Worm (Caenorhabditis elegans) whole organism, L2 larva: Measurements from ENCODE around the gene T09A5.4.
A peak's percentile ranks its signal among the peaks of the same experiment; 100 is the strongest.

Experiments
- C34F6.9 ChIP-seq: fragments of 150-350 bp; optimal IDR thresholded peaks from 2 replicates; lab custom pipeline; 2014; ENCODE audit warnings: missing biosample characterization, missing genetic modification characterization
- F13H6.1 ChIP-seq: sonication (generic microtip); optimal IDR thresholded peaks from 2 replicates; lab custom pipeline; 2016; ENCODE audit warnings: missing genetic modification characterization, missing compliant biosample characterization
- R02D3.7 ChIP-seq: fragments of 150-350 bp; optimal IDR thresholded peaks from 2 replicates; lab custom pipeline; 2014; ENCODE audit warnings: missing biosample characterization, missing genetic modification characterization
- ZK546.5 ChIP-seq: sonication (generic microtip); optimal IDR thresholded peaks from 2 replicates; lab custom pipeline; 2017; ENCODE audit warnings: missing biosample characterization, missing genetic modification characterization
- aly-2 ChIP-seq: fragments of 150-350 bp; optimal IDR thresholded peaks from 2 replicates; lab custom pipeline; 2014; ENCODE audit warnings: missing biosample characterization, missing genetic modification characterization
- ama-1 ChIP-seq: fragments of 150-350 bp; optimal IDR thresholded peaks from 2 replicates; lab custom pipeline; 2018; ENCODE audit warnings: inconsistent platforms
- blmp-1 ChIP-seq: sonication (generic microtip); optimal IDR thresholded peaks from 2 replicates; lab custom pipeline; 2017; ENCODE audit warnings: missing genetic modification characterization, mild to moderate bottlenecking, missing compliant biosample characterization, antibody characterized with exemption, moderate library complexity; ENCODE audit not compliant: insufficient read depth
- ceh-16 ChIP-seq: fragments of 150-350 bp; optimal IDR thresholded peaks from 2 replicates; lab custom pipeline; 2014; ENCODE audit warnings: missing biosample characterization, missing genetic modification characterization
- ceh-82 ChIP-seq: fragments of 150-350 bp; optimal IDR thresholded peaks from 2 replicates; lab custom pipeline; 2014; ENCODE audit warnings: missing biosample characterization, missing genetic modification characterization
- crh-2 ChIP-seq: sonication (generic microtip); optimal IDR thresholded peaks from 2 replicates; lab custom pipeline; 2017; ENCODE audit warnings: missing biosample characterization, missing genetic modification characterization
- egl-27 ChIP-seq: sonication (generic microtip); optimal IDR thresholded peaks from 3 replicates; lab custom pipeline; 2017; ENCODE audit warnings: missing biosample characterization, missing genetic modification reagents, missing genetic modification characterization
- elt-3 ChIP-seq: sonication (generic microtip); optimal IDR thresholded peaks from 2 replicates; lab custom pipeline; 2017; ENCODE audit warnings: missing biosample characterization, missing genetic modification characterization
- fos-1 ChIP-seq: fragments of 150-350 bp; optimal IDR thresholded peaks from 2 replicates; lab custom pipeline; 2014; ENCODE audit warnings: missing biosample characterization, missing genetic modification characterization
- gmeb-1 ChIP-seq: fragments of 150-350 bp; optimal IDR thresholded peaks from 2 replicates; lab custom pipeline; 2014; ENCODE audit warnings: missing biosample characterization, missing genetic modification characterization
- lin-39 ChIP-seq: fragments of 150-350 bp; optimal IDR thresholded peaks from 2 replicates; lab custom pipeline; 2014; ENCODE audit warnings: missing biosample characterization, missing genetic modification reagents, missing genetic modification characterization
- mab-5 ChIP-seq: fragments of 150-350 bp; optimal IDR thresholded peaks from 2 replicates; lab custom pipeline; 2014; ENCODE audit warnings: missing biosample characterization, missing genetic modification characterization
- mbf-1 ChIP-seq: sonication (generic microtip); optimal IDR thresholded peaks from 2 replicates; lab custom pipeline; 2017; ENCODE audit warnings: missing biosample characterization, missing genetic modification characterization
- mdl-1 ChIP-seq, 2 experiments: fragments of 150-350 bp in 1 of 2; sonication (generic microtip) in 1 of 2; optimal IDR thresholded peaks; 2 replicates each; lab custom pipeline; 2017; ENCODE audit warnings: missing biosample characterization in 2 of 2, missing genetic modification characterization in 2 of 2
- nhr-10 ChIP-seq: sonication (generic microtip); optimal IDR thresholded peaks from 2 replicates; lab custom pipeline; 2017; ENCODE audit warnings: missing biosample characterization, missing genetic modification characterization
- nhr-11 ChIP-seq: fragments of 150-350 bp; optimal IDR thresholded peaks from 2 replicates; lab custom pipeline; 2014; ENCODE audit warnings: missing biosample characterization, missing genetic modification characterization
- nhr-12 ChIP-seq: fragments of 150-350 bp; optimal IDR thresholded peaks from 2 replicates; lab custom pipeline; 2014; ENCODE audit warnings: missing biosample characterization, missing genetic modification characterization
- nhr-129 ChIP-seq: fragments of 150-350 bp; optimal IDR thresholded peaks from 2 replicates; lab custom pipeline; 2014; ENCODE audit warnings: missing biosample characterization, missing genetic modification characterization
- nhr-21 ChIP-seq: fragments of 150-350 bp; optimal IDR thresholded peaks from 2 replicates; lab custom pipeline; 2014; ENCODE audit warnings: missing biosample characterization, missing genetic modification characterization
- nhr-23 ChIP-seq: fragments of 150-350 bp; optimal IDR thresholded peaks from 2 replicates; lab custom pipeline; 2014; ENCODE audit warnings: missing biosample characterization, missing genetic modification reagents, missing genetic modification characterization
- nhr-237 ChIP-seq: fragments of 150-350 bp; optimal IDR thresholded peaks from 2 replicates; lab custom pipeline; 2014; ENCODE audit warnings: missing biosample characterization, missing genetic modification characterization
- nhr-25 ChIP-seq: fragments of 150-350 bp; sonication (generic microtip); optimal IDR thresholded peaks from 3 replicates; lab custom pipeline; 2014; ENCODE audit warnings: missing biosample characterization, missing genetic modification characterization
- nhr-77 ChIP-seq: fragments of 150-350 bp; optimal IDR thresholded peaks from 2 replicates; lab custom pipeline; 2014; ENCODE audit warnings: missing biosample characterization, missing genetic modification characterization
- sem-4 ChIP-seq: fragments of 150-350 bp; optimal IDR thresholded peaks from 2 replicates; lab custom pipeline; 2014; ENCODE audit warnings: missing biosample characterization, missing genetic modification reagents, missing genetic modification characterization
- skn-1 ChIP-seq: sonication (generic microtip); optimal IDR thresholded peaks from 2 replicates; lab custom pipeline; 2017; ENCODE audit warnings: missing biosample characterization, missing genetic modification characterization
- sma-3 ChIP-seq: sonication (generic microtip); optimal IDR thresholded peaks from 2 replicates; lab custom pipeline; 2016; ENCODE audit warnings: missing genetic modification reagents, missing genetic modification characterization, missing compliant biosample characterization
- sma-9 ChIP-seq, 2 experiments: fragments of 150-350 bp in 1 of 2; sonication (generic microtip) in 1 of 2; optimal IDR thresholded peaks; 2 replicates each; lab custom pipeline; 2014 to 2016; ENCODE audit warnings: missing genetic modification characterization in 2 of 2, mild to moderate bottlenecking in 1 of 2, missing biosample characterization in 1 of 2, missing compliant biosample characterization in 1 of 2, missing genetic modification reagents in 1 of 2, moderate library complexity in 1 of 2
- snpc-4 ChIP-seq: fragments of 150-350 bp; optimal IDR thresholded peaks from 2 replicates; lab custom pipeline; 2014; ENCODE audit warnings: missing biosample characterization, missing genetic modification characterization
- unc-39 ChIP-seq: fragments of 150-350 bp; optimal IDR thresholded peaks from 2 replicates; lab custom pipeline; 2014; ENCODE audit warnings: missing biosample characterization, missing genetic modification characterization
- unc-55 ChIP-seq: fragments of 150-350 bp; sonication (generic microtip); optimal IDR thresholded peaks from 3 replicates; lab custom pipeline; 2014; ENCODE audit warnings: missing biosample characterization, missing genetic modification reagents, missing genetic modification characterization
- ztf-11 ChIP-seq: sonication (generic microtip); optimal IDR thresholded peaks from 2 replicates; lab custom pipeline; 2017; ENCODE audit warnings: missing biosample characterization, missing genetic modification characterization
- ztf-4 ChIP-seq: fragments of 150-350 bp; optimal IDR thresholded peaks from 2 replicates; lab custom pipeline; 2014; ENCODE audit warnings: missing biosample characterization, missing genetic modification characterization

The T09A5.4 gene

ce11 chrII:7839703-7840102 is 6.3 kb upstream of the T09A5.4 start:
- TF ChIP-seq blmp-1 (tag; lab: Kevin White, UChicago) (no peak), C34F6.9 (peak; percentile 6), nhr-129 (tag; lab: Kevin White, UChicago) (peak; percentile 27), lin-39 (tag; lab: Kevin White, UChicago) (no peak), sem-4 (tag; lab: Kevin White, UChicago) (no peak)

- TF ChIP-seq snpc-4 (tag; lab: Kevin White, UChicago) = no peak
- TF ChIP-seq nhr-23 (tag; lab: Kevin White, UChicago) = no peak
- no peak for TF ChIP-seq mdl-1 (tag; optimal IDR thresholded peaks at IDR 0.05; lab: Kevin White, UChicago)
- TF ChIP-seq fos-1 (tag; lab: Kevin White, UChicago) = no peak
- no peak for TF ChIP-seq ztf-11 (tag; lab: Kevin White, UChicago)
- TF ChIP-seq R02D3.7 = no peak
- no peak for TF ChIP-seq ztf-4 (tag; lab: Kevin White, UChicago)
- TF ChIP-seq egl-27 = no peak
- TF ChIP-seq elt-3 (tag; lab: Kevin White, UChicago) = no peak
- no peak for TF ChIP-seq unc-39 (tag; lab: Kevin White, UChicago)
- TF ChIP-seq sma-3 (GFP tag; lab: Kevin White, UChicago) = no peak
- TF ChIP-seq aly-2 (tag; lab: Kevin White, UChicago) = no peak
- TF ChIP-seq C34F6.9 = no peak
- no peak for TF ChIP-seq mab-5 (tag; lab: Kevin White, UChicago)
- TF ChIP-seq nhr-21 (tag; lab: Kevin White, UChicago) = no peak
- no peak for TF ChIP-seq nhr-10 (tag; lab: Kevin White, UChicago)
- no peak for TF ChIP-seq nhr-237 (tag; lab: Kevin White, UChicago)
These were observed 3.9 kb upstream of the T09A5.4 start, which contains the start of gene klp-3 for ce11 chrII:7842053-7842452. Gene klp-3, plus strand, starts transcription at chrII:7842353.

ce11 chrII:7849697-7850096 is 3.7 kb downstream of the T09A5.4 start, which contains the start of gene acr-7:
Gene acr-7, minus strand, starts transcription at chrII:7849797.
- no peak for TF ChIP-seq crh-2 (tag; lab: Kevin White, UChicago)
- TF ChIP-seq ceh-82 (tag; lab: Kevin White, UChicago) = no peak
- TF ChIP-seq ama-1 (lab: Kevin White, UChicago) = no peak
- TF ChIP-seq mbf-1 = no peak
- TF ChIP-seq nhr-12 (tag; lab: Kevin White, UChicago) = no peak
- TF ChIP-seq unc-55 (GFP tag; lab: Kevin White, UChicago) = no peak
- no peak for TF ChIP-seq F13H6.1 (tag; lab: Kevin White, UChicago)
- no peak for TF ChIP-seq ceh-16
- no peak for TF ChIP-seq nhr-21 (tag; lab: Kevin White, UChicago)
- TF ChIP-seq skn-1 = no peak
- TF ChIP-seq sma-3 (GFP tag; lab: Kevin White, UChicago) = no peak
- TF ChIP-seq nhr-10 (tag; lab: Kevin White, UChicago) = no peak
- TF ChIP-seq gmeb-1 (tag; lab: Kevin White, UChicago) = no peak
- TF ChIP-seq ZK546.5 = no peak
- TF ChIP-seq R02D3.7 = no peak
- no peak for TF ChIP-seq fos-1 (tag; lab: Kevin White, UChicago)
- TF ChIP-seq ztf-4 (tag; lab: Kevin White, UChicago) = no peak
- TF ChIP-seq unc-39 (tag; lab: Kevin White, UChicago) = no peak
- no peak for TF ChIP-seq sma-9 (GFP tag; optimal IDR thresholded peaks at IDR 0.05; lab: Kevin White, UChicago)
- TF ChIP-seq sma-9 (tag; optimal IDR thresholded peaks at IDR 0.05; lab: Kevin White, UChicago) = no peak
- no peak for TF ChIP-seq nhr-11 (tag; lab: Kevin White, UChicago)

- no peak for TF ChIP-seq fos-1 (tag; lab: Kevin White, UChicago)
- peak; percentile 16 for TF ChIP-seq nhr-25 (tag; lab: Kevin White, UChicago)
- TF ChIP-seq nhr-77 (tag; lab: Kevin White, UChicago) = no peak
- peak; percentile 50 for TF ChIP-seq sem-4 (tag; lab: Kevin White, UChicago)
These were observed 4.6 kb downstream of the T09A5.4 start for ce11 chrII:7850575-7850974.

- TF ChIP-seq nhr-77 (tag; lab: Kevin White, UChicago) (no peak), C34F6.9 (peak; percentile 12), nhr-23 (tag; lab: Kevin White, UChicago) (no peak), nhr-129 (tag; lab: Kevin White, UChicago) (peak; percentile 3), fos-1 (tag; lab: Kevin White, UChicago) (peak; percentile 41)
- TF ChIP-seq, all 48 proteins: peak for 3
These were observed 5.5 kb downstream of the T09A5.4 start for ce11 chrII:7851480-7851879.
